Worm (Caenorhabditis elegans): ENCODE measurements around the gene F54D5.9.
A peak's percentile ranks its signal among the peaks of the same experiment; 100 is the strongest.

Gene F54D5.9

ce11 chrII:11512921-11513320, 31.7 kb downstream of the F54D5.9 start:
- TF ChIP-seq lsy-2 (tag; optimal IDR thresholded peaks at IDR 0.05) (no peak), aha-1 (tag) (peak; percentile 59), unc-62 (GFP tag; optimal IDR thresholded peaks at IDR 0.05 in 1 of 2) (peak in 1 of 2 experiments; percentile 74), unc-62 (tag; optimal IDR thresholded peaks at IDR 0.05) (no peak)

- TF ChIP-seq nhr-25 (tag; optimal IDR thresholded peaks at IDR 0.05; ENCODE audit: borderline replicate concordance, insufficient read depth) (no peak), aha-1 (tag) (no peak), snpc-4 (tag; optimal IDR thresholded peaks at IDR 0.05) (no peak), egl-43 (GFP tag; IDR thresholded peaks at IDR 0.05) (no peak), nhr-28 (tag; optimal IDR thresholded peaks at IDR 0.05) (no peak), zip-11 (GFP tag; IDR thresholded peaks at IDR 0.05) (no peak), lin-13 (GFP tag; optimal IDR thresholded peaks at IDR 0.05) (no peak), php-3 (GFP tag; IDR thresholded peaks at IDR 0.05) (no peak), Y5F2A.4 (GFP tag; optimal IDR thresholded peaks at IDR 0.05) (no peak), lir-3 (tag; optimal IDR thresholded peaks at IDR 0.05) (no peak), ceh-20 (GFP tag; IDR thresholded peaks at IDR 0.05) (no peak), unc-130 (GFP tag; optimal IDR thresholded peaks at IDR 0.05) (no peak), ZK546.5 (tag; optimal IDR thresholded peaks at IDR 0.05) (no peak), ztf-7 (tag; optimal IDR thresholded peaks at IDR 0.05) (no peak), daf-8 (GFP tag; IDR thresholded peaks at IDR 0.05) (no peak), F37D6.2 (tag; optimal IDR thresholded peaks at IDR 0.05) (no peak), lim-7 (GFP tag; IDR thresholded peaks at IDR 0.05) (no peak), duxl-1 (tag; optimal IDR thresholded peaks at IDR 0.05; ENCODE audit: poor library complexity) (no peak), ceh-28 (tag; optimal IDR thresholded peaks at IDR 0.05) (no peak), zfp-3 (GFP tag; conservative IDR thresholded peaks at IDR 0.05) (no peak)
Measured at ce11 chrII:11510373-11510772, 34.3 kb downstream of the F54D5.9 start, which contains the start of gene npr-41. Gene npr-41, plus strand, starts transcription at chrII:11510673.

- TF ChIP-seq lin-39 (tag; optimal IDR thresholded peaks at IDR 0.05) (no peak), dve-1 (tag; optimal IDR thresholded peaks at IDR 0.05; ENCODE audit: insufficient read depth) (no peak), pqm-1 (tag; optimal IDR thresholded peaks at IDR 0.05) (no peak), snpc-4 (tag; optimal IDR thresholded peaks at IDR 0.05) (no peak), set-16 (GFP tag; IDR thresholded peaks at IDR 0.05) (no peak), rbr-2 (tag; optimal IDR thresholded peaks at IDR 0.05) (no peak), arid-1 (GFP tag; conservative IDR thresholded peaks at IDR 0.05) (no peak), ceh-44 (GFP tag; IDR thresholded peaks at IDR 0.05) (no peak), T20F7.1 (GFP tag; optimal IDR thresholded peaks at IDR 0.05) (no peak), aha-1 (tag) (no peak), cey-2 (tag; optimal IDR thresholded peaks at IDR 0.05; ENCODE audit: borderline replicate concordance, insufficient read depth) (no peak), tra-1 (GFP tag; IDR thresholded peaks at IDR 0.05) (no peak), nhr-41 (GFP tag; IDR thresholded peaks at IDR 0.05) (no peak), pha-4 (GFP tag; IDR thresholded peaks at IDR 0.05) (no peak), pha-4 (tag; optimal IDR thresholded peaks at IDR 0.05) (no peak), D1046.2 (GFP tag; IDR thresholded peaks at IDR 0.05) (no peak)
Measured at ce11 chrII:11503761-11504160, 40.9 kb downstream of the F54D5.9 start.

DNA sequence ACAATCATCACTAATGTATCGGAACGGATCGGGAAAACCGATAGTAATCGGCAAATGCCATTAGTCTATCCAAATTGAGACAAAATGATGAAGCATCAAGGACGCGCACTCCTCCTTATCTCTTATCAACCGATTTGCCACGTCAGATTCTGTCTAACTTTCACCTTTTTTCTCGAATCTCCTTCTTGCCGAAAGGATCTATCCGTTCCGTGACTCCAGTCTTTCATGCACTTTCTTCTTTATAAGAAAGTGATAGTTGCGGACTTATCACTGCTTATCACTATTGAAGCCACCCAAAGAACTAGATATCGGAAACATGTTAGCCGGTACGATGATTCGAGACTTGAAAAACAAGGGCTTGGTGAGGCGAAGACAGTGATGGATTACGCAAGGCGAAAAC, 42.7 kb downstream of the F54D5.9 start:
- TF ChIP-seq spr-1 (tag; optimal IDR thresholded peaks at IDR 0.05) (no peak), snpc-4 (tag; optimal IDR thresholded peaks at IDR 0.05) (no peak), T26A8.4 (GFP tag; IDR thresholded peaks at IDR 0.05) (no peak), nhr-28 (tag; optimal IDR thresholded peaks at IDR 0.05) (peak; percentile 86), nhr-102 (tag; optimal IDR thresholded peaks at IDR 0.05) (no peak), egl-27 (tag; optimal IDR thresholded peaks at IDR 0.05) (no peak), F37D6.2 (tag; optimal IDR thresholded peaks at IDR 0.05) (no peak), lim-7 (GFP tag; IDR thresholded peaks at IDR 0.05) (no peak), lin-15B (tag; optimal IDR thresholded peaks at IDR 0.05) (no peak), dpl-1 (GFP tag; optimal IDR thresholded peaks at IDR 0.05) (no peak), nhr-48 (tag; optimal IDR thresholded peaks at IDR 0.05) (peak; percentile 28), D1046.2 (GFP tag; IDR thresholded peaks at IDR 0.05) (no peak), F49E8.2 (tag; optimal IDR thresholded peaks at IDR 0.05; ENCODE audit: borderline replicate concordance) (no peak), mdl-1 (tag; optimal IDR thresholded peaks at IDR 0.05) (peak in 1 of 2 experiments; percentile 54), ces-1 (GFP tag; optimal IDR thresholded peaks at IDR 0.05) (no peak), lin-39 (tag; optimal IDR thresholded peaks at IDR 0.05) (no peak), R02D3.7 (tag; optimal IDR thresholded peaks at IDR 0.05) (no peak), nhr-25 (tag; optimal IDR thresholded peaks at IDR 0.05; ENCODE audit: borderline replicate concordance, insufficient read depth) (peak; percentile 6)

All from whole organism, L4 larva.